Fruit fly (Drosophila melanogaster): ENCODE results near the gene sn.

DNA sequence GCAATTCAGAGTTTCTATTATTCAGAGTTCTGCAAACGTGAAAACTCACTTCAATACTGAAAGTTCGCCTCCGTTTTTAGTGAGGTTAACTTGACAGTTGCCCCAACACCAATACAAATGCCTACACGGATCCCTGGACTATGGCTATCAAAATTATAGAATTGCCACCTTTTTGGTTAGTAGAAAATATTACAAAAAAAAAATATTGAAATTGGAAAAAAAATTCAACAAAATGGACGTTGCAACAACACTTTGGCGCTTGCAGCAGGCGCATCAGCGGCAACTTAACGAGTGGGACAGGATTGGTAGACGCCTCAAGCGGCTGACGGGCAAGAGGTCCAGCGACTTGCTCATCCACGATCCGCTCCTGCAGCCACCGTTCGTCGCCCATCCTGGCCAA, 7.9 kb upstream of the sn start, which contains the start of the genes CG15332 and CG15330:
- TF ChIP-seq HLH106 (tag; optimal IDR thresholded peaks at IDR 0.05) (no peak), CrebA (GFP tag; optimal IDR thresholded peaks at IDR 0.05; ENCODE audit: borderline replicate concordance) (no peak), CG9705 (GFP tag; optimal IDR thresholded peaks at IDR 0.05) (no peak), pan (optimal IDR thresholded peaks at IDR 0.05) (no peak), ey (GFP tag; optimal IDR thresholded peaks at IDR 0.05) (no peak), Hr78 (GFP tag; optimal IDR thresholded peaks at IDR 0.05) (no peak), psq (GFP tag; optimal IDR thresholded peaks at IDR 0.05) (no peak), Dif (GFP tag; optimal IDR thresholded peaks at IDR 0.05; ENCODE audit: partially characterized antibody) (no peak)

Data from whole organism, wandering third instar larva.